Worm (Caenorhabditis elegans) whole organism, young adult: ENCODE measurements around the gene C24D10.6.
A peak's percentile ranks its signal among the peaks of the same experiment; 100 is the strongest.

ENCODE experiments used
- B0336.3 ChIP-seq: fragments of 200-800 bp; sonication (Bioruptor generic); IDR thresholded peaks from 2 replicates; pipeline ENCODE4 v1.3.6; 2022; ENCODE audit warnings: missing genetic modification characterization, missing compliant biosample characterization
- C06A6.2 ChIP-seq: fragments of 200-800 bp; sonication (Bioruptor generic); conservative IDR thresholded peaks from 2 replicates; pipeline ENCODE4 v1.3.6; 2022; ENCODE audit warnings: missing genetic modification characterization, missing compliant biosample characterization
- C17E4.6 ChIP-seq: fragments of 200-800 bp; sonication (Bioruptor generic); IDR thresholded peaks from 2 replicates; pipeline ENCODE4 v1.3.6; 2022; ENCODE audit warnings: missing genetic modification reagents, missing genetic modification characterization, missing compliant biosample characterization
- F22D6.2 ChIP-seq: sonication (generic microtip); optimal IDR thresholded peaks from 2 replicates; lab custom pipeline; 2016; ENCODE audit warnings: mild to moderate bottlenecking, missing genetic modification characterization, missing compliant biosample characterization
- F23B12.7 ChIP-seq: sonication (generic microtip); optimal IDR thresholded peaks from 2 replicates; lab custom pipeline; 2017; ENCODE audit warnings: missing genetic modification characterization, mild to moderate bottlenecking, missing compliant biosample characterization, antibody characterized with exemption, moderate library complexity; ENCODE audit not compliant: insufficient read depth
- F33H1.4 ChIP-seq: fragments of 200-800 bp; sonication (Bioruptor generic); IDR thresholded peaks from 2 replicates; pipeline ENCODE4 v1.3.6; 2022; ENCODE audit warnings: missing genetic modification reagents, missing genetic modification characterization, missing compliant biosample characterization
- F37B4.10 ChIP-seq: fragments of 200-800 bp; sonication (Bioruptor generic); IDR thresholded peaks from 2 replicates; pipeline ENCODE4 v1.3.6; 2022; ENCODE audit warnings: missing genetic modification characterization, missing compliant biosample characterization
- F52B5.7 ChIP-seq: sonication (generic microtip); optimal IDR thresholded peaks from 2 replicates; lab custom pipeline; 2016; ENCODE audit warnings: mild to moderate bottlenecking, missing genetic modification characterization, missing compliant biosample characterization
- K11D2.4 ChIP-seq: fragments of 200-800 bp; sonication (Bioruptor generic); IDR thresholded peaks from 2 replicates; pipeline ENCODE4 v1.3.6; 2022; ENCODE audit warnings: missing genetic modification reagents, missing genetic modification characterization, missing compliant biosample characterization
- K12H6.12 ChIP-seq: fragments of 200-800 bp; sonication (Bioruptor generic); optimal IDR thresholded peaks from 2 replicates; lab custom pipeline; 2018; ENCODE audit warnings: mild to moderate bottlenecking, missing genetic modification characterization, missing compliant biosample characterization
- Y56A3A.18 ChIP-seq: fragments of 200-800 bp; sonication (Bioruptor generic); IDR thresholded peaks from 2 replicates; pipeline ENCODE4 v1.3.6; 2022; ENCODE audit warnings: missing genetic modification reagents, missing genetic modification characterization, missing compliant biosample characterization
- ZK185.1 ChIP-seq: sonication (generic microtip); optimal IDR thresholded peaks from 2 replicates; lab custom pipeline; 2016; ENCODE audit warnings: mild to moderate bottlenecking, missing genetic modification characterization, missing compliant biosample characterization; ENCODE audit not compliant: poor library complexity, severe bottlenecking
- atf-7 ChIP-seq: sonication (generic microtip); optimal IDR thresholded peaks from 2 replicates; lab custom pipeline; 2017; ENCODE audit warnings: mild to moderate bottlenecking, missing genetic modification characterization, missing compliant biosample characterization
- attf-3 ChIP-seq: fragments of 200-800 bp; sonication (Bioruptor generic); conservative IDR thresholded peaks from 2 replicates; pipeline ENCODE4 v1.3.6; 2022; ENCODE audit warnings: missing genetic modification reagents, missing genetic modification characterization, missing compliant biosample characterization
- attf-6 ChIP-seq: fragments of 200-800 bp; sonication (Bioruptor generic); IDR thresholded peaks from 2 replicates; pipeline ENCODE4 v1.3.6; 2022; ENCODE audit warnings: missing genetic modification reagents, missing genetic modification characterization, missing compliant biosample characterization
- bed-2 ChIP-seq: fragments of 200-800 bp; sonication (Bioruptor generic); IDR thresholded peaks from 2 replicates; pipeline ENCODE4 v1.3.6; 2022; ENCODE audit warnings: missing genetic modification reagents, missing genetic modification characterization, missing compliant biosample characterization
- ccch-3 ChIP-seq: fragments of 200-800 bp; sonication (Bioruptor generic); optimal IDR thresholded peaks from 2 replicates; lab custom pipeline; 2018; ENCODE audit warnings: mild to moderate bottlenecking, missing genetic modification characterization, missing compliant biosample characterization
- ceh-100 ChIP-seq: fragments of 200-800 bp; sonication (Bioruptor generic); IDR thresholded peaks from 2 replicates; pipeline ENCODE4 v1.3.6; 2022; ENCODE audit warnings: missing genetic modification reagents, missing genetic modification characterization, missing compliant biosample characterization
- ceh-40 ChIP-seq: fragments of 200-800 bp; sonication (Bioruptor generic); IDR thresholded peaks from 2 replicates; pipeline ENCODE4 v1.3.6; 2022; ENCODE audit warnings: missing genetic modification characterization, missing compliant biosample characterization
- chd-7 ChIP-seq: sonication (generic microtip); optimal IDR thresholded peaks from 2 replicates; lab custom pipeline; 2016; ENCODE audit warnings: mild to moderate bottlenecking, missing genetic modification characterization, moderate library complexity, missing compliant biosample characterization
- dpff-1 ChIP-seq: sonication (generic microtip); optimal IDR thresholded peaks from 2 replicates; lab custom pipeline; 2017; ENCODE audit warnings: mild to moderate bottlenecking, missing genetic modification characterization, missing compliant biosample characterization
- dpl-1 ChIP-seq: fragments of 150-350 bp; optimal IDR thresholded peaks from 2 replicates; lab custom pipeline; 2014; ENCODE audit warnings: missing biosample characterization, missing genetic modification reagents, missing genetic modification characterization
- efl-1 ChIP-seq: fragments of 150-350 bp; optimal IDR thresholded peaks from 2 replicates; lab custom pipeline; 2014; ENCODE audit warnings: missing biosample characterization, missing genetic modification reagents, missing genetic modification characterization
- egl-18 ChIP-seq: fragments of 200-800 bp; sonication (Bioruptor generic); IDR thresholded peaks from 2 replicates; pipeline ENCODE4 v1.3.6; 2022; ENCODE audit warnings: missing genetic modification reagents, missing genetic modification characterization, missing compliant biosample characterization
- fkh-3 ChIP-seq: sonication (generic microtip); optimal IDR thresholded peaks from 2 replicates; lab custom pipeline; 2016; ENCODE audit warnings: mild to moderate bottlenecking, missing genetic modification characterization, missing compliant biosample characterization
- lin-35 ChIP-seq, 3 experiments: fragments of 150-350 bp in 2 of 3; sonication (generic microtip) in 1 of 3; optimal IDR thresholded peaks; 2 replicates each; lab custom pipeline; 2014 to 2018; ENCODE audit warnings: missing biosample characterization in 3 of 3, missing genetic modification characterization in 3 of 3, missing genetic modification reagents in 3 of 3
- lin-54 ChIP-seq: fragments of 200-800 bp; sonication (Bioruptor generic); optimal IDR thresholded peaks from 2 replicates; lab custom pipeline; 2018; ENCODE audit warnings: mild to moderate bottlenecking, missing genetic modification characterization, missing compliant biosample characterization
- madf-3 ChIP-seq: fragments of 200-800 bp; sonication (Bioruptor generic); IDR thresholded peaks from 2 replicates; pipeline ENCODE4 v1.3.6; 2022; ENCODE audit warnings: missing genetic modification reagents, missing genetic modification characterization, missing compliant biosample characterization
- mcd-1 ChIP-seq: fragments of 200-800 bp; sonication (Bioruptor generic); IDR thresholded peaks from 2 replicates; pipeline ENCODE4 v1.3.6; 2022; ENCODE audit warnings: missing genetic modification reagents, missing genetic modification characterization, missing compliant biosample characterization
- mes-4 ChIP-seq: sonication (generic microtip); optimal IDR thresholded peaks from 2 replicates; lab custom pipeline; 2016; ENCODE audit warnings: missing genotype, missing genetic modification characterization, missing compliant biosample characterization
- nfya-2 ChIP-seq: fragments of 200-800 bp; sonication (Bioruptor generic); IDR thresholded peaks from 2 replicates; pipeline ENCODE4 v1.3.6; 2022; ENCODE audit warnings: missing genetic modification reagents, missing genetic modification characterization, missing compliant biosample characterization
- nhr-27 ChIP-seq: fragments of 200-800 bp; sonication (Bioruptor generic); optimal IDR thresholded peaks from 2 replicates; lab custom pipeline; 2018; ENCODE audit warnings: mild to moderate bottlenecking, missing genetic modification characterization, moderate library complexity, missing compliant biosample characterization
- nhr-90 ChIP-seq: sonication (generic microtip); optimal IDR thresholded peaks from 2 replicates; lab custom pipeline; 2016; ENCODE audit warnings: missing genotype, mild to moderate bottlenecking, missing genetic modification characterization, missing compliant biosample characterization
- pbrm-1 ChIP-seq: fragments of 200-800 bp; sonication (Bioruptor generic); IDR thresholded peaks from 2 replicates; pipeline ENCODE4 v1.3.6; 2022; ENCODE audit warnings: missing genetic modification reagents, missing genetic modification characterization, missing compliant biosample characterization
- repo-1 ChIP-seq: sonication (generic microtip); optimal IDR thresholded peaks from 2 replicates; lab custom pipeline; 2017; ENCODE audit warnings: mild to moderate bottlenecking, missing genetic modification characterization, missing compliant biosample characterization
- rpc-1 ChIP-seq, 2 experiments: fragments of 150-350 bp in 1 of 2; sonication (generic microtip) in 1 of 2; optimal IDR thresholded peaks; 2 replicates each; lab custom pipeline; 2014 to 2018; ENCODE audit warnings: missing biosample characterization in 1 of 2, missing genetic modification characterization in 1 of 2, missing genetic modification reagents in 1 of 2, missing genotype in 1 of 2
- snpc-1.3 ChIP-seq: sonication (generic microtip); optimal IDR thresholded peaks from 2 replicates; lab custom pipeline; 2017; ENCODE audit warnings: missing genetic modification characterization, mild to moderate bottlenecking, missing compliant biosample characterization, antibody characterized with exemption, moderate library complexity, missing genotype, missing genetic modification reagents; ENCODE audit not compliant: insufficient read depth
- snpc-3.4 ChIP-seq: sonication (generic microtip); optimal IDR thresholded peaks from 2 replicates; lab custom pipeline; 2017; ENCODE audit warnings: missing genetic modification characterization, mild to moderate bottlenecking, missing compliant biosample characterization, antibody characterized with exemption, moderate library complexity, missing genotype, missing genetic modification reagents
- snpc-4 ChIP-seq, 5 experiments: fragments of 150-350 bp in 1 of 5; sonication (generic microtip) in 4 of 5; optimal IDR thresholded peaks; 2 replicates each; lab custom pipeline; 2014 to 2018; ENCODE audit warnings: missing genetic modification characterization in 5 of 5, missing biosample characterization in 3 of 5, antibody characterized with exemption in 2 of 5, mild to moderate bottlenecking in 2 of 5, missing compliant biosample characterization in 2 of 5, missing genotype in 2 of 5, moderate library complexity in 2 of 5, missing genetic modification reagents in 1 of 5
- tbp1 ChIP-seq: fragments of 200-800 bp; sonication (Bioruptor generic); optimal IDR thresholded peaks from 2 replicates; lab custom pipeline; 2018; ENCODE audit warnings: mild to moderate bottlenecking, missing genetic modification characterization, missing compliant biosample characterization
- zfh-2 ChIP-seq: fragments of 200-800 bp; sonication (Bioruptor generic); conservative IDR thresholded peaks from 2 replicates; pipeline ENCODE4 v1.3.6; 2022; ENCODE audit warnings: missing genetic modification reagents, missing genetic modification characterization, missing compliant biosample characterization
- zim-3 ChIP-seq: sonication (generic microtip); optimal IDR thresholded peaks from 2 replicates; lab custom pipeline; 2017; ENCODE audit warnings: mild to moderate bottlenecking, missing genetic modification characterization, moderate library complexity, missing compliant biosample characterization

Gene C24D10.6

ce11 chrIV:5195531-5195930 is 35.5 kb upstream of the C24D10.6 start, which contains the start of gene gpa-18:
TSS of gene gpa-18 (minus strand) at chrIV:5195631.
- TF ChIP-seq ccch-3 (no peak), repo-1 (no peak), bed-2 (GFP tag; lab: Robert Waterston, UW) (no peak), madf-3 (GFP tag; lab: Robert Waterston, UW) (no peak), nhr-27 (tag; lab: Kevin White, UChicago) (no peak), ceh-40 (GFP tag; lab: Robert Waterston, UW) (no peak), ZK185.1 (no peak), C17E4.6 (no peak), dpff-1 (tag; lab: Kevin White, UChicago) (no peak), pbrm-1 (GFP tag; lab: Robert Waterston, UW) (no peak), C06A6.2 (GFP tag; lab: Robert Waterston, UW) (no peak), rpc-1 (optimal IDR thresholded peaks at IDR 0.05; lab: Kevin White, UChicago) (no peak), rpc-1 (tag; optimal IDR thresholded peaks at IDR 0.05; lab: Kevin White, UChicago) (no peak)

ce11 chrIV:5188051-5188450 is 28.0 kb upstream of the C24D10.6 start:
- TF ChIP-seq mcd-1 (peak; percentile 39; the same call in 1 of the 2 replicates), lin-35 (GFP tag; optimal IDR thresholded peaks at IDR 0.05; lab: Kevin White, UChicago) (peak in 1 of 3 experiments; percentile 67), efl-1 (GFP tag; lab: Kevin White, UChicago) (peak; percentile 48), lin-54 (peak; percentile 65), snpc-4 (GFP tag; optimal IDR thresholded peaks at IDR 0.05; lab: Kevin White, UChicago) (no peak), snpc-4 (tag; optimal IDR thresholded peaks at IDR 0.05; lab: Kevin White, UChicago) (peak in 2 of 4 experiments; percentile 4 to 53), K12H6.12 (tag; lab: Kevin White, UChicago) (no peak), ceh-100 (no peak), tbp1 (GFP tag; lab: Kevin White, UChicago) (peak; percentile 16)

- TF ChIP-seq F37B4.10 (GFP tag; lab: Robert Waterston, UW), result no peak
- TF ChIP-seq Y56A3A.18, result no peak
- TF ChIP-seq dpl-1 (GFP tag; lab: Kevin White, UChicago), result no peak
- no peak for TF ChIP-seq egl-18
- no peak for TF ChIP-seq F33H1.4
- TF ChIP-seq fkh-3 (tag; lab: Kevin White, UChicago), result no peak
- TF ChIP-seq mes-4 (tag; lab: Kevin White, UChicago), result no peak
- TF ChIP-seq nhr-90 (tag; lab: Kevin White, UChicago), result no peak
These were observed 26.6 kb upstream of the C24D10.6 start, which contains the start of the genes W03F8.6 and mtrf-1L for ce11 chrIV:5186480-5187205. TSS of gene W03F8.6 (minus strand) at chrIV:5186580. TSS of gene mtrf-1L (plus strand) at chrIV:5187155.

ce11 chrIV:5183755-5184166 is 23.7 kb upstream of the C24D10.6 start, which contains the start of gene W03F8.4:
TSS of gene W03F8.4 (plus strand) at chrIV:5184123.
- TF ChIP-seq snpc-3.4, result peak; percentile 66
- peak; percentile 67 for TF ChIP-seq F23B12.7 (tag; lab: Kevin White, UChicago)
- peak; percentile 88 for TF ChIP-seq attf-6 (GFP tag; lab: Robert Waterston, UW)
- peak; percentile 56; the same call in 1 of the 2 replicates for TF ChIP-seq zfh-2 (GFP tag; lab: Robert Waterston, UW)
- no peak for TF ChIP-seq nfya-2 (GFP tag; lab: Robert Waterston, UW)
- TF ChIP-seq attf-3 (GFP tag; lab: Robert Waterston, UW), result peak; percentile 73
- peak; percentile 25 for TF ChIP-seq zim-3 (tag; lab: Kevin White, UChicago)
- peak; percentile 75 for TF ChIP-seq tbp1 (GFP tag; lab: Kevin White, UChicago)
- TF ChIP-seq chd-7 (tag; lab: Kevin White, UChicago), result peak; percentile 36
- TF ChIP-seq dpff-1 (tag; lab: Kevin White, UChicago), result no peak
- peak; percentile 84 for TF ChIP-seq repo-1
- TF ChIP-seq F22D6.2 (tag; lab: Kevin White, UChicago), result peak; percentile 54
- TF ChIP-seq snpc-1.3 (tag; lab: Kevin White, UChicago), result peak; percentile 89
- TF ChIP-seq atf-7, result peak; percentile 42
- peak; percentile 75 for TF ChIP-seq F33H1.4
- TF ChIP-seq F52B5.7 (tag; lab: Kevin White, UChicago), result no peak
- peak; percentile 91 for TF ChIP-seq efl-1 (GFP tag; lab: Kevin White, UChicago)
- TF ChIP-seq B0336.3 (GFP tag; lab: Robert Waterston, UW), result peak; percentile 90
- peak; percentile 91 for TF ChIP-seq K11D2.4 (GFP tag; lab: Robert Waterston, UW)
